Worm (Caenorhabditis elegans): Measurements from ENCODE around the gene F49F1.15.

- TF ChIP-seq med-1 (GFP tag; optimal IDR thresholded peaks at IDR 0.05; ENCODE audit: insufficient read depth) (no peak), flt-1 (GFP tag; IDR thresholded peaks at IDR 0.05) (no peak), cog-1 (tag; optimal IDR thresholded peaks at IDR 0.05) (no peak)
These were observed 3.0 kb upstream of the F49F1.15 start, which contains the start of gene drd-50 for ce11 chrIV:4117432-4117831.

All from whole organism, midembryonic.